Worm (Caenorhabditis elegans) whole organism, late embryonic: ENCODE results near the gene T27A10.5.

Experiments used
- F13H6.1 ChIP-seq: sonication (generic microtip); optimal IDR thresholded peaks from 2 replicates; lab custom pipeline; 2016; ENCODE audit warnings: missing genetic modification characterization, missing compliant biosample characterization
- ama-1 ChIP-seq: fragments of 150-350 bp; optimal IDR thresholded peaks from 2 replicates; lab custom pipeline; 2014
- ceh-9 ChIP-seq: sonication (generic microtip); optimal IDR thresholded peaks from 2 replicates; lab custom pipeline; 2016; ENCODE audit warnings: mild to moderate bottlenecking, missing genetic modification characterization, inconsistent platforms, missing compliant biosample characterization
- ets-4 ChIP-seq: sonication (generic microtip); optimal IDR thresholded peaks from 2 replicates; lab custom pipeline; 2016; ENCODE audit warnings: missing genetic modification characterization, missing compliant biosample characterization
- tbx-2 ChIP-seq: sonication (generic microtip); optimal IDR thresholded peaks from 2 replicates; lab custom pipeline; 2016; ENCODE audit warnings: missing genetic modification characterization, missing compliant biosample characterization
- zip-5 ChIP-seq: sonication (generic microtip); optimal IDR thresholded peaks from 2 replicates; lab custom pipeline; 2016; ENCODE audit warnings: missing genetic modification characterization, missing compliant biosample characterization

DNA sequence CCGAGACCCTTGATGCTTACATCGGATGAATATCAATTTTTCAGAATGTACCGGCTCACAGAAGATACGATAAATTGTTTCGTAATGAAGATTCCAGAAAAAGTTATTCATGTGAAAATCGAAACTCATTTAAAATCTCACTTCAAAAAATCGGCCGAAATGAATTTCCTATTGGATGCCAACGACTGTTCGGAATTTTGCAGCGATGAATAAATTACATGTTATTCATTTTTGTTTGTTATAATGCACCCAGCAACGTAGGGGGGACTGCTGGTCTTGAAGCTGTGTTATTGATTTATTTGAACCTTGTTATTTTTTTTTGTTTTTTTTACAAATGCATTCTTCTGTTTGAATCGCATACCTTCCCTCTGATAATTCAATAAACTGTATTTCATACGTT is 6.5 kb downstream of the T27A10.5 start:
- TF ChIP-seq ceh-9 (tag; lab: Kevin White, UChicago): no peak
- TF ChIP-seq zip-5 (tag; lab: Kevin White, UChicago): no peak
- TF ChIP-seq ama-1 (lab: Kevin White, UChicago): no peak
- no peak for TF ChIP-seq tbx-2 (tag; lab: Kevin White, UChicago)
- no peak for TF ChIP-seq F13H6.1
- TF ChIP-seq ets-4 (tag; lab: Kevin White, UChicago): no peak
